Worm (Caenorhabditis elegans): Measurements from ENCODE around the gene Y51A2D.18.

The Y51A2D.18 gene

ce11 chrV:18490284-18490832 is 3.3 kb upstream of the Y51A2D.18 start:
- 0 out of 2 replicates have a peak, but pooled peaks have one; percentile 4 for TF ChIP-seq tab-1 (GFP tag; IDR thresholded peaks at IDR 0.05)
- no peak for TF ChIP-seq klf-2 (GFP tag; conservative IDR thresholded peaks at IDR 0.05)
- TF ChIP-seq flt-1 (GFP tag; IDR thresholded peaks at IDR 0.05) = no peak
- TF ChIP-seq ztf-29 (GFP tag; IDR thresholded peaks at IDR 0.05) = no peak
- TF ChIP-seq med-1 (GFP tag; optimal IDR thresholded peaks at IDR 0.05; ENCODE audit: insufficient read depth) = no peak
- 0 out of 2 replicates have a peak, but pooled peaks have one; percentile 60 for TF ChIP-seq ztf-23 (GFP tag; IDR thresholded peaks at IDR 0.05)
- no peak for TF ChIP-seq ref-1 (GFP tag; conservative IDR thresholded peaks at IDR 0.05)
- peak; percentile 66 for TF ChIP-seq T22C8.4 (GFP tag; IDR thresholded peaks at IDR 0.05)
- peak; percentile 8 for TF ChIP-seq cog-1 (tag; optimal IDR thresholded peaks at IDR 0.05)

ce11 chrV:18480231-18480630 is 6.8 kb downstream of the Y51A2D.18 start, which contains the start of gene srh-178:
srh-178 (minus strand) TSS chrV:18480331.
- TF ChIP-seq cog-1 (tag; optimal IDR thresholded peaks at IDR 0.05) (no peak), T22C8.4 (GFP tag; IDR thresholded peaks at IDR 0.05) (no peak), ztf-29 (GFP tag; IDR thresholded peaks at IDR 0.05) (no peak), ztf-23 (GFP tag; IDR thresholded peaks at IDR 0.05) (no peak), tab-1 (GFP tag; IDR thresholded peaks at IDR 0.05) (no peak), flt-1 (GFP tag; IDR thresholded peaks at IDR 0.05) (no peak), med-1 (GFP tag; optimal IDR thresholded peaks at IDR 0.05; ENCODE audit: insufficient read depth) (no peak), ref-1 (GFP tag; conservative IDR thresholded peaks at IDR 0.05) (no peak), klf-2 (GFP tag; conservative IDR thresholded peaks at IDR 0.05) (no peak)

- TF ChIP-seq ref-1 (GFP tag; conservative IDR thresholded peaks at IDR 0.05) (no peak), ztf-29 (GFP tag; IDR thresholded peaks at IDR 0.05) (no peak), klf-2 (GFP tag; conservative IDR thresholded peaks at IDR 0.05) (no peak), flt-1 (GFP tag; IDR thresholded peaks at IDR 0.05) (no peak), tab-1 (GFP tag; IDR thresholded peaks at IDR 0.05) (no peak), med-1 (GFP tag; optimal IDR thresholded peaks at IDR 0.05; ENCODE audit: insufficient read depth) (no peak), T22C8.4 (GFP tag; IDR thresholded peaks at IDR 0.05) (no peak)
Measured at ce11 chrV:18476090-18476489, 11.0 kb downstream of the Y51A2D.18 start, which contains the start of gene srh-179. srh-179 (plus strand) TSS chrV:18476390.

- TF ChIP-seq ztf-29 (GFP tag; IDR thresholded peaks at IDR 0.05) (no peak), tab-1 (GFP tag; IDR thresholded peaks at IDR 0.05) (no peak), cog-1 (tag; optimal IDR thresholded peaks at IDR 0.05) (no peak), ref-1 (GFP tag; conservative IDR thresholded peaks at IDR 0.05) (no peak), klf-2 (GFP tag; conservative IDR thresholded peaks at IDR 0.05) (no peak), med-1 (GFP tag; optimal IDR thresholded peaks at IDR 0.05; ENCODE audit: insufficient read depth) (no peak), ztf-23 (GFP tag; IDR thresholded peaks at IDR 0.05) (no peak), flt-1 (GFP tag; IDR thresholded peaks at IDR 0.05) (no peak), T22C8.4 (GFP tag; IDR thresholded peaks at IDR 0.05) (no peak)
Measured at ce11 chrV:18474223-18474622, 12.8 kb downstream of the Y51A2D.18 start, which contains the start of gene srh-181. srh-181 (plus strand) TSS chrV:18474523.

ce11 chrV:18473415-18473814 is 13.6 kb downstream of the Y51A2D.18 start, which contains the start of gene srh-182:
srh-182 (minus strand) TSS chrV:18473515.
- TF ChIP-seq ref-1 (GFP tag; conservative IDR thresholded peaks at IDR 0.05) (no peak), T22C8.4 (GFP tag; IDR thresholded peaks at IDR 0.05) (no peak), tab-1 (GFP tag; IDR thresholded peaks at IDR 0.05) (no peak), ztf-29 (GFP tag; IDR thresholded peaks at IDR 0.05) (no peak), med-1 (GFP tag; optimal IDR thresholded peaks at IDR 0.05; ENCODE audit: insufficient read depth) (no peak), cog-1 (tag; optimal IDR thresholded peaks at IDR 0.05) (no peak), flt-1 (GFP tag; IDR thresholded peaks at IDR 0.05) (no peak)

ce11 chrV:18468097-18468496 is 19.0 kb downstream of the Y51A2D.18 start, which contains the start of gene ZK228.13:
ZK228.13 (minus strand) TSS chrV:18468197.
- TF ChIP-seq T22C8.4 (GFP tag; IDR thresholded peaks at IDR 0.05) (no peak), klf-2 (GFP tag; conservative IDR thresholded peaks at IDR 0.05) (no peak), med-1 (GFP tag; optimal IDR thresholded peaks at IDR 0.05; ENCODE audit: insufficient read depth) (no peak), ztf-29 (GFP tag; IDR thresholded peaks at IDR 0.05) (no peak), ref-1 (GFP tag; conservative IDR thresholded peaks at IDR 0.05) (no peak), cog-1 (tag; optimal IDR thresholded peaks at IDR 0.05) (no peak), ztf-23 (GFP tag; IDR thresholded peaks at IDR 0.05) (no peak)

- TF ChIP-seq cog-1 (tag; optimal IDR thresholded peaks at IDR 0.05) (no peak), tab-1 (GFP tag; IDR thresholded peaks at IDR 0.05) (no peak), flt-1 (GFP tag; IDR thresholded peaks at IDR 0.05) (no peak), T22C8.4 (GFP tag; IDR thresholded peaks at IDR 0.05) (no peak), ref-1 (GFP tag; conservative IDR thresholded peaks at IDR 0.05) (no peak), ztf-29 (GFP tag; IDR thresholded peaks at IDR 0.05) (no peak), med-1 (GFP tag; optimal IDR thresholded peaks at IDR 0.05; ENCODE audit: insufficient read depth) (no peak), klf-2 (GFP tag; conservative IDR thresholded peaks at IDR 0.05) (no peak), ztf-23 (GFP tag; IDR thresholded peaks at IDR 0.05) (no peak)
Measured at ce11 chrV:18462365-18462837, 24.7 kb downstream of the Y51A2D.18 start, which contains the start of gene ZK228.4. ZK228.4 (plus strand) TSS chrV:18462787.

ce11 chrV:18461200-18461728 is 25.8 kb downstream of the Y51A2D.18 start, which contains the start of gene ZK228.3:
ZK228.3 (minus strand) TSS chrV:18461250.
- TF ChIP-seq klf-2 (GFP tag; conservative IDR thresholded peaks at IDR 0.05) (no peak), tab-1 (GFP tag; IDR thresholded peaks at IDR 0.05) (no peak), ztf-29 (GFP tag; IDR thresholded peaks at IDR 0.05) (no peak), med-1 (GFP tag; optimal IDR thresholded peaks at IDR 0.05; ENCODE audit: insufficient read depth) (no peak), T22C8.4 (GFP tag; IDR thresholded peaks at IDR 0.05) (no peak), ref-1 (GFP tag; conservative IDR thresholded peaks at IDR 0.05) (no peak), cog-1 (tag; optimal IDR thresholded peaks at IDR 0.05) (no peak), flt-1 (GFP tag; IDR thresholded peaks at IDR 0.05) (no peak), ztf-23 (GFP tag; IDR thresholded peaks at IDR 0.05) (no peak)

- TF ChIP-seq cog-1 (tag; optimal IDR thresholded peaks at IDR 0.05) = no peak
- TF ChIP-seq ref-1 (GFP tag; conservative IDR thresholded peaks at IDR 0.05) = no peak
- no peak for TF ChIP-seq klf-2 (GFP tag; conservative IDR thresholded peaks at IDR 0.05)
- no peak for TF ChIP-seq ztf-29 (GFP tag; IDR thresholded peaks at IDR 0.05)
- no peak for TF ChIP-seq tab-1 (GFP tag; IDR thresholded peaks at IDR 0.05)
- no peak for TF ChIP-seq T22C8.4 (GFP tag; IDR thresholded peaks at IDR 0.05)
- TF ChIP-seq med-1 (GFP tag; optimal IDR thresholded peaks at IDR 0.05; ENCODE audit: insufficient read depth) = no peak
- no peak for TF ChIP-seq flt-1 (GFP tag; IDR thresholded peaks at IDR 0.05)
- no peak for TF ChIP-seq ztf-23 (GFP tag; IDR thresholded peaks at IDR 0.05)
Measured at ce11 chrV:18456574-18456973, 30.5 kb downstream of the Y51A2D.18 start, which contains the start of gene ZK228.10. ZK228.10 (plus strand) TSS chrV:18456874.

Measured in whole organism, midembryonic.